Worm (Caenorhabditis elegans) whole organism, L4 larva: ENCODE data around the gene F53E10.1.
"Not testable (repeated sequence)": the region's sequence is repeated elsewhere in the genome, so short reads cannot be mapped to it uniquely, and the experiment has no call there.

Source experiments
- F49E8.2 ChIP-seq: sonication (generic microtip); optimal IDR thresholded peaks from 2 replicates; lab custom pipeline; 2016; ENCODE audit warnings: missing compliant biosample characterization, mild to moderate bottlenecking, missing genetic modification characterization, borderline replicate concordance
- T20F7.1 ChIP-seq: fragments of 200-800 bp; sonication (Bioruptor generic); optimal IDR thresholded peaks from 2 replicates; lab custom pipeline; 2018; ENCODE audit warnings: mild to moderate bottlenecking, missing genetic modification characterization, missing compliant biosample characterization
- Y5F2A.4 ChIP-seq: fragments of 200-800 bp; sonication (Bioruptor generic); optimal IDR thresholded peaks from 2 replicates; lab custom pipeline; 2018; ENCODE audit warnings: mild to moderate bottlenecking, missing genetic modification characterization, missing compliant biosample characterization
- Y75B8A.6 ChIP-seq: fragments of 200-800 bp; sonication (Bioruptor generic); IDR thresholded peaks from 2 replicates; pipeline ENCODE4 v1.3.6; 2022; ENCODE audit warnings: missing genetic modification reagents, missing genetic modification characterization, missing compliant biosample characterization
- ZK546.5 ChIP-seq, 2 experiments: sonication (generic microtip); optimal IDR thresholded peaks; 2 replicates each; lab custom pipeline; 2017; ENCODE audit warnings: missing biosample characterization in 2 of 2, missing genetic modification characterization in 2 of 2
- aha-1 ChIP-seq: fragments of 150-350 bp; peaks from one replicate; lab custom pipeline; 2014; ENCODE audit warnings: missing biosample characterization, missing genetic modification characterization
- arid-1 ChIP-seq: fragments of 200-800 bp; sonication (Bioruptor generic); conservative IDR thresholded peaks from 2 replicates; pipeline ENCODE4 v1.3.6; 2022; ENCODE audit warnings: missing genetic modification reagents, missing genetic modification characterization, missing compliant biosample characterization
- ceh-20 ChIP-seq: fragments of 200-800 bp; sonication (Bioruptor generic); IDR thresholded peaks from 2 replicates; pipeline ENCODE4 v1.3.6; 2022; ENCODE audit warnings: missing genetic modification reagents, missing genetic modification characterization, missing compliant biosample characterization
- ceh-28 ChIP-seq: fragments of 150-350 bp; optimal IDR thresholded peaks from 2 replicates; lab custom pipeline; 2014; ENCODE audit warnings: missing biosample characterization, missing genetic modification reagents, missing genetic modification characterization
- ceh-32 ChIP-seq: sonication (generic microtip); optimal IDR thresholded peaks from 2 replicates; lab custom pipeline; 2016; ENCODE audit warnings: mild to moderate bottlenecking, missing genetic modification characterization, missing compliant biosample characterization; ENCODE audit not compliant: poor library complexity
- ceh-44 ChIP-seq: fragments of 200-800 bp; sonication (Bioruptor generic); IDR thresholded peaks from 2 replicates; pipeline ENCODE4 v1.3.6; 2022; ENCODE audit warnings: missing genetic modification reagents, missing genetic modification characterization, missing compliant biosample characterization
- ctbp-1 ChIP-seq: fragments of 200-800 bp; sonication (Bioruptor generic); IDR thresholded peaks from 2 replicates; pipeline ENCODE4 v1.3.6; 2022; ENCODE audit warnings: missing genetic modification reagents, missing genetic modification characterization, missing compliant biosample characterization
- daf-12 ChIP-seq: fragments of 150-350 bp; optimal IDR thresholded peaks from 2 replicates; lab custom pipeline; 2014; ENCODE audit warnings: missing biosample characterization, missing genetic modification reagents, missing genetic modification characterization
- daf-8 ChIP-seq: fragments of 200-800 bp; sonication (Bioruptor generic); IDR thresholded peaks from 2 replicates; pipeline ENCODE4 v1.3.6; 2022; ENCODE audit warnings: missing genetic modification characterization, missing compliant biosample characterization
- dmd-8 ChIP-seq: fragments of 200-800 bp; sonication (Bioruptor generic); IDR thresholded peaks from 2 replicates; pipeline ENCODE4 v1.3.6; 2022; ENCODE audit warnings: missing genetic modification characterization, missing compliant biosample characterization
- dmd-9 ChIP-seq: fragments of 200-800 bp; sonication (Bioruptor generic); IDR thresholded peaks from 2 replicates; pipeline ENCODE4 v1.3.6; 2022; ENCODE audit warnings: missing genetic modification reagents, missing genetic modification characterization, missing compliant biosample characterization
- egl-43 ChIP-seq: fragments of 200-800 bp; sonication (Bioruptor generic); IDR thresholded peaks from 2 replicates; pipeline ENCODE4 v1.3.6; 2022; ENCODE audit warnings: missing genetic modification reagents, missing genetic modification characterization, missing compliant biosample characterization
- fkh-10 ChIP-seq: fragments of 150-350 bp; optimal IDR thresholded peaks from 2 replicates; lab custom pipeline; 2014; ENCODE audit warnings: missing biosample characterization, missing genetic modification reagents, missing genetic modification characterization
- hif-1 ChIP-seq, 2 experiments: sonication (generic microtip); optimal IDR thresholded peaks; 2 replicates each; lab custom pipeline; 2016 to 2017; ENCODE audit warnings: missing compliant biosample characterization in 2 of 2, missing genetic modification characterization in 2 of 2, missing genetic modification reagents in 2 of 2, missing genotype in 2 of 2, mild to moderate bottlenecking in 1 of 2
- hlh-11 ChIP-seq: fragments of 200-800 bp; sonication (Bioruptor generic); optimal IDR thresholded peaks from 2 replicates; lab custom pipeline; 2018; ENCODE audit warnings: mild to moderate bottlenecking, missing genetic modification characterization, missing compliant biosample characterization
- lim-7 ChIP-seq: fragments of 200-800 bp; sonication (Bioruptor generic); IDR thresholded peaks from 2 replicates; pipeline ENCODE4 v1.3.6; 2022; ENCODE audit warnings: missing genetic modification characterization, missing compliant biosample characterization
- lin-29 ChIP-seq: fragments of 200-800 bp; sonication (Bioruptor generic); IDR thresholded peaks from 2 replicates; pipeline ENCODE4 v1.3.6; 2022; ENCODE audit warnings: missing genetic modification reagents, missing genetic modification characterization, missing compliant biosample characterization
- lin-38 ChIP-seq: fragments of 200-800 bp; sonication (Bioruptor generic); IDR thresholded peaks from 2 replicates; pipeline ENCODE4 v1.3.6; 2022; ENCODE audit warnings: missing genetic modification reagents, missing genetic modification characterization, missing compliant biosample characterization
- lir-3 ChIP-seq: sonication (generic microtip); optimal IDR thresholded peaks from 2 replicates; lab custom pipeline; 2016; ENCODE audit warnings: mild to moderate bottlenecking, missing genetic modification characterization, missing compliant biosample characterization
- madf-9 ChIP-seq: fragments of 200-800 bp; sonication (Bioruptor generic); conservative IDR thresholded peaks from 2 replicates; pipeline ENCODE4 v1.3.6; 2022; ENCODE audit warnings: missing genetic modification reagents, missing genetic modification characterization, missing compliant biosample characterization
- mxl-2 ChIP-seq: fragments of 200-800 bp; sonication (Bioruptor generic); conservative IDR thresholded peaks from 2 replicates; pipeline ENCODE4 v1.3.6; 2022; ENCODE audit warnings: missing genetic modification reagents, missing genetic modification characterization, missing compliant biosample characterization
- nhr-10 ChIP-seq: fragments of 150-350 bp; optimal IDR thresholded peaks from 2 replicates; lab custom pipeline; 2014; ENCODE audit warnings: missing biosample characterization, missing genetic modification characterization
- nhr-25 ChIP-seq: sonication (generic microtip); optimal IDR thresholded peaks from 2 replicates; lab custom pipeline; 2017; ENCODE audit warnings: missing genetic modification characterization, mild to moderate bottlenecking, missing compliant biosample characterization, antibody characterized with exemption, moderate library complexity, borderline replicate concordance; ENCODE audit not compliant: insufficient read depth
- nhr-41 ChIP-seq: fragments of 200-800 bp; sonication (Bioruptor generic); IDR thresholded peaks from 2 replicates; pipeline ENCODE4 v1.3.6; 2022; ENCODE audit warnings: missing genetic modification reagents, missing genetic modification characterization, missing compliant biosample characterization
- nhr-76 ChIP-seq: fragments of 150-350 bp; optimal IDR thresholded peaks from 2 replicates; lab custom pipeline; 2014; ENCODE audit warnings: missing biosample characterization, missing genetic modification characterization
- nhr-77 ChIP-seq: fragments of 150-350 bp; optimal IDR thresholded peaks from 2 replicates; lab custom pipeline; 2014; ENCODE audit warnings: missing biosample characterization, missing genetic modification characterization
- pha-4 ChIP-seq, 2 experiments: fragments of 150-350 bp in 1 of 2; fragments of 200-800 bp in 1 of 2; sonication (Bioruptor generic) in 1 of 2; IDR thresholded peaks in 1 of 2; optimal IDR thresholded peaks in 1 of 2; 2 replicates each; pipeline versions ENCODE4 v1.3.6 to Lab custom; 2014 to 2022; ENCODE audit warnings: missing genetic modification characterization in 2 of 2, missing genetic modification reagents in 2 of 2, missing biosample characterization in 1 of 2, missing compliant biosample characterization in 1 of 2
- set-16 ChIP-seq: fragments of 200-800 bp; sonication (Bioruptor generic); IDR thresholded peaks from 2 replicates; pipeline ENCODE4 v1.3.6; 2022; ENCODE audit warnings: missing genetic modification reagents, missing genetic modification characterization, missing compliant biosample characterization
- spr-3 ChIP-seq: fragments of 200-800 bp; sonication (Bioruptor generic); optimal IDR thresholded peaks from 2 replicates; lab custom pipeline; 2018; ENCODE audit warnings: mild to moderate bottlenecking, missing genetic modification characterization, missing compliant biosample characterization
- tra-1 ChIP-seq: fragments of 200-800 bp; sonication (Bioruptor generic); IDR thresholded peaks from 2 replicates; pipeline ENCODE4 v1.3.6; 2022; ENCODE audit warnings: missing genetic modification reagents, missing genetic modification characterization, missing compliant biosample characterization
- unc-62 ChIP-seq, 3 experiments: fragments of 150-350 bp in 1 of 3; sonication (generic microtip); optimal IDR thresholded peaks in 2 of 3; peaks in 1 of 3; 1 replicate in 1 of 3; 2 replicates in 2 of 3; lab custom pipeline; 2014 to 2017; ENCODE audit warnings: missing biosample characterization in 3 of 3, missing genetic modification characterization in 3 of 3, missing genetic modification reagents in 3 of 3, missing genotype in 1 of 3
- zfp-2 ChIP-seq: sonication (generic microtip); optimal IDR thresholded peaks from 2 replicates; lab custom pipeline; 2016; ENCODE audit warnings: mild to moderate bottlenecking, missing genetic modification characterization, missing compliant biosample characterization
- ztf-11 ChIP-seq: fragments of 150-350 bp; optimal IDR thresholded peaks from 2 replicates; lab custom pipeline; 2014; ENCODE audit warnings: missing biosample characterization, missing genetic modification characterization

F53E10.1 gene

DNA sequence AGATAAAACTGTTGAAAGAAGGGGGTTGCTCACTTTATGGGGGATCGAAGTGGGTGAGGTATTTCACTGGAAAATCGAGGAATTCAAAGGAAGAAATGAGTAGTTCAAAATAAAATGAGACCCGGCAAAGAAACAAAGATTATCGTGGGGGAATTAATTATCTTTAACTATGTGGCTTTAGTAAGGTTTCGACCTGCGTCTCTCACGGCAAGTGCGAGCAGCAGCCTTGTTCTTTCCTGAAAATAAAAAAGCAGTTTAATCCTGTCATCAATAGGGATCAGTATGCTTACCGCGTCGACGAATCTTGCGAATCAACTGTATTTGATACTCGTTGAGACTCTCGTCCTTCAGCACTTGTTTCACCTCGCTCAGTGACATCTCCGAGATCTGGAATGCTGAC, 6.8 kb downstream of the F53E10.1 start, which contains the start of gene srh-271:
srh-271 (minus strand) TSS at position 101 of the 400 bp plus-strand sequence.
- TF ChIP-seq ceh-44 (GFP tag; lab: Robert Waterston, UW) = no peak
- no peak for TF ChIP-seq hif-1 (tag; optimal IDR thresholded peaks at IDR 0.05; lab: Kevin White, UChicago)
- TF ChIP-seq spr-3 (GFP tag; lab: Kevin White, UChicago) = no peak
- TF ChIP-seq Y5F2A.4 = no peak
- no peak for TF ChIP-seq nhr-76 (tag; lab: Kevin White, UChicago)
- no peak for TF ChIP-seq daf-8 (GFP tag; lab: Robert Waterston, UW)
- no peak for TF ChIP-seq zfp-2 (tag; lab: Kevin White, UChicago)
- no peak for TF ChIP-seq nhr-41 (GFP tag; lab: Robert Waterston, UW)
- no peak for TF ChIP-seq daf-12
- no peak for TF ChIP-seq hlh-11 (tag; lab: Kevin White, UChicago)
- TF ChIP-seq F49E8.2 = no peak
- no peak for TF ChIP-seq aha-1 (tag; lab: Kevin White, UChicago)
- no peak for TF ChIP-seq T20F7.1 (GFP tag; lab: Kevin White, UChicago)
- TF ChIP-seq ztf-11 = no peak
- no peak for TF ChIP-seq ceh-32 (tag; lab: Kevin White, UChicago)
- no peak for TF ChIP-seq nhr-77 (tag; lab: Kevin White, UChicago)
- TF ChIP-seq ceh-28 (tag; lab: Kevin White, UChicago) = no peak
- TF ChIP-seq tra-1 = no peak

DNA sequence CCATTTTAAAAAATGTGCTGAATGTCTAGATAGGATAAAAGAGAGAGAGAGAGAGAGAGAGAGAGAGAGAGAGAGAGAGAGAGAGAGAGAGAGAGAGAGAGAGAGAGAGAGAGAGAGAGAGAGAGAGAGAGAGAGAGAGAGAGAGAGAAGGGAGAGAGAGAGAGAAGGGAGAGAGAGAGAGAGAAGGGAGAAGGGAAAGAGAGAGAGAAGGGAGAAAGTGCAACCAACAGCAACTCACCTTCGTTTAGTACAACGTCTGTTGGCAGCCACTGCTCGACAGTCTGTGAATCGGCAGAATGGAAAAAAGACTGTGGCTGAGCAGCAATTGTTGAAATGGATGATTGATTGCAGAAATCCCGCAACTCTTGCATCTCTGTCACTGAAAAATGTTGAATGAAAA, 8.7 kb downstream of the F53E10.1 start:
- TF ChIP-seq aha-1 (tag; lab: Kevin White, UChicago) (peak; percentile 67), lir-3 (tag; lab: Kevin White, UChicago) (no peak), mxl-2 (GFP tag; lab: Robert Waterston, UW) (no peak), ceh-20 (GFP tag; lab: Robert Waterston, UW) (no peak), nhr-10 (tag; lab: Kevin White, UChicago) (no peak), fkh-10 (GFP tag; lab: Kevin White, UChicago) (no peak), ceh-44 (GFP tag; lab: Robert Waterston, UW) (no peak), Y75B8A.6 (no peak), nhr-25 (no peak), egl-43 (no peak), set-16 (GFP tag; lab: Robert Waterston, UW) (peak; percentile 78), ZK546.5 (tag; optimal IDR thresholded peaks at IDR 0.05; lab: Kevin White, UChicago) (no peak), unc-62 (GFP tag; optimal IDR thresholded peaks at IDR 0.05 in 1 of 2; lab: Kevin White, UChicago) (peak in 1 of 2 experiments; percentile 58), unc-62 (tag; optimal IDR thresholded peaks at IDR 0.05; lab: Kevin White, UChicago) (no peak), madf-9 (GFP tag; lab: Robert Waterston, UW) (no peak), lin-29 (GFP tag; lab: Robert Waterston, UW) (no peak), ctbp-1 (GFP tag; lab: Robert Waterston, UW) (no peak)

DNA sequence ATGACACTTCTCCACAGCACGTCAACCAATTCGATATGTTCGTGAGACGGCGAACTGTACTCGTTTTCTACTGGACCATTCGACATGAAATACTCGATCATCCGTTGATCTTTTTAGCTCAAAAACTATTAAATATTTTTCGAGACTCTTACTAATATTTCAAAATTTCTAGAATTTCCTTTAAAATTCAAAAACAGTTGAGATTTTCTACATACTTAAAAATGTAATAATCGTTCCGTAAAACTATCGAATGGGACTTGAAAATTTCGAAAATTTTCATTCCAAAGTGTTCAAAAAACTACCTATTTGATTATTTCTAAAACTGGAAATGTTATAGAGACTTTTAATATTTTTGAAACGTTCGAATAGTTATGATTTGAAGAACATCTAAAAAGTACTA, 10.2 kb downstream of the F53E10.1 start, which contains the start of gene sknr-1:
sknr-1 (minus strand) TSS at position 101 of the 400 bp plus-strand sequence.
- not testable (repeated sequence) for TF ChIP-seq ctbp-1, dmd-9, mxl-2 (GFP tag; lab: Robert Waterston, UW)
- TF ChIP-seq, all 104 proteins: peak for 0; not testable (repeated sequence) for 104

DNA sequence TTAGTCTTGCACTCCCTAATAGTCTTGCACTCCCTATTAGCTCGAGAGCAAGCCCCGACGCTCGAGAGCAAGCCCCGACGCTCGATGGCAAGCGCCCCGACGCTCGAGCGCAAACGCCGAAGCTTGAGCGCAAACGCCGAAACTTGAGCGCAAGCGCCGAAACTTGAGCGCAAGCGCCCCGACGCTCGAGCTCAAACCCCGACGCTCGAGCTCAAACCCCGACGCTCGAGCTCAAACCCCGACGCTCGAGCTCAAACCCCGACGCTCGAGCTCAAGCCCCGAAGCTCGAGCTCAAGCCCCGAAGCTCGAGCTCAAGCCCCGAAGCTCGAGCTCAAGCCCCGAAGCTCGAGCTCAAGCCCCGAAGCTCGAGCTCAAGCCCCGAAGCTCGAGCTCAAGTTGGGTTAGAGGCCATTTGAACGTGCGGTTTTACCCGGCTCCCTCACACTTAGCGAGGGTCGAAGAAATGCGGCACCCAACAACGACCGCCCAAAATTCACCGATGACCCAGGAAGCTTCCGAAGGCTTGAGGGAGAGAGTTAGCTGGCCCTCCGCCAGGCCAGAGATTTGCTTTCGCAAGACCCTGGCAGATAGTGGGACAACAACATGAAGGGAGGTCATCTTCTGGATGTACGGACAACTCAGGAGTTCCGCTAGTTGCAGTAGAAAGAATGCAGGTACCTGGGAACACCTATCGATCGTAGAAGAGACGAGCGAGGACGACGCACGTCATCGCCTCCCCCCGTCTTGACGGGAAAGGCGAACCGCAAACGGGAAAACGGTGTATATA, 19.9 kb downstream of the F53E10.1 start:
- 0 out of 2 replicates have a peak, but pooled peaks have one; percentile 14 for TF ChIP-seq lim-7
- peak; percentile 33; the same call in 1 of the 2 replicates for TF ChIP-seq pha-4 (GFP tag; IDR thresholded peaks at IDR 0.05; lab: Robert Waterston, UW)
- not testable (repeated sequence) for TF ChIP-seq pha-4 (tag; optimal IDR thresholded peaks at IDR 0.05; lab: Kevin White, UChicago)
- peak; percentile 46; the same call in 1 of the 2 replicates for TF ChIP-seq arid-1
- 0 out of 2 replicates have a peak, but pooled peaks have one; percentile 17 for TF ChIP-seq dmd-8 (GFP tag; lab: Robert Waterston, UW)
- TF ChIP-seq set-16 (GFP tag; lab: Robert Waterston, UW) = peak; percentile 97
- 0 out of 2 replicates have a peak, but pooled peaks have one; percentile 27 for TF ChIP-seq egl-43
- TF ChIP-seq lin-38 = peak; percentile 32
- TF ChIP-seq, all 104 proteins: peak for 7; not testable (repeated sequence) for 97
